Fruit fly (Drosophila melanogaster): Measurements from ENCODE around the gene CG1090.

Gene CG1090

dm6 chr3R:4402884-4403705 is 43.4 kb downstream of the CG1090 start, which contains the start of gene lost (continued):
- TF ChIP-seq CrebB (tag; optimal IDR thresholded peaks at IDR 0.05) (peak; percentile 21), CG2120 (GFP tag; optimal IDR thresholded peaks at IDR 0.05) (peak; percentile 48), dpn (GFP tag; optimal IDR thresholded peaks at IDR 0.05) (peak in 1 of 2 experiments; percentile 25), CG9797 (GFP tag; optimal IDR thresholded peaks at IDR 0.05) (peak; percentile 44), vvl (GFP tag; IDR thresholded peaks at IDR 0.05) (peak; percentile 56), crp (GFP tag; optimal IDR thresholded peaks at IDR 0.05) (no peak), CG2116 (GFP tag; optimal IDR thresholded peaks at IDR 0.05) (peak; percentile 96), CG6689 (GFP tag; IDR thresholded peaks at IDR 0.05) (peak; percentile 38; the same call in 1 of the 2 replicates), inv (GFP tag; IDR thresholded peaks at IDR 0.05; ENCODE audit: partially characterized antibody) (peak; percentile 99), CG9437 (GFP tag; optimal IDR thresholded peaks at IDR 0.05) (peak; percentile 98), CG12236 (GFP tag; optimal IDR thresholded peaks at IDR 0.05) (no peak), CG10147 (GFP tag; optimal IDR thresholded peaks at IDR 0.05) (no peak), Hey (tag; optimal IDR thresholded peaks at IDR 0.05) (no peak), Ssrp (tag; optimal IDR thresholded peaks at IDR 0.05) (no peak), crol (GFP tag; IDR thresholded peaks at IDR 0.05) (peak; percentile 71), CG1024 (GFP tag; IDR thresholded peaks at IDR 0.05) (peak; percentile 59), CG10366 (GFP tag; IDR thresholded peaks at IDR 0.05) (0 out of 2 replicates have a peak, but pooled peaks have one; percentile 20), CG9876 (GFP tag; optimal IDR thresholded peaks at IDR 0.05) (no peak), CG6272 (GFP tag; IDR thresholded peaks at IDR 0.05) (peak; percentile 41; the same call in 1 of the 2 replicates), CG17829 (tag; optimal IDR thresholded peaks at IDR 0.05) (peak; percentile 64), slp2 (GFP tag; optimal IDR thresholded peaks at IDR 0.05) (no peak), CG32772 (GFP tag; IDR thresholded peaks at IDR 0.05) (0 out of 2 replicates have a peak, but pooled peaks have one; percentile 18), eyg (GFP tag; optimal IDR thresholded peaks at IDR 0.05) (peak; percentile 2), NK7.1 (GFP tag; optimal IDR thresholded peaks at IDR 0.05) (no peak), pum (GFP tag; optimal IDR thresholded peaks at IDR 0.05) (no peak), usp (GFP tag; optimal IDR thresholded peaks at IDR 0.05) (no peak), Mrtf (GFP tag; IDR thresholded peaks at IDR 0.05) (no peak), CG3407 (GFP tag; optimal IDR thresholded peaks at IDR 0.05) (no peak), CG5245 (GFP tag; optimal IDR thresholded peaks at IDR 0.05) (no peak), salm (tag; optimal IDR thresholded peaks at IDR 0.05) (no peak), disco-r (GFP tag; optimal IDR thresholded peaks at IDR 0.05) (no peak), fd64A (GFP tag; optimal IDR thresholded peaks at IDR 0.05) (peak; percentile 9), Opbp (GFP tag; IDR thresholded peaks at IDR 0.05; ENCODE audit: partially characterized antibody) (peak; percentile 99), sug (tag; optimal IDR thresholded peaks at IDR 0.05) (peak; percentile 53), trh (GFP tag; optimal IDR thresholded peaks at IDR 0.05) (no peak), Gug (GFP tag; IDR thresholded peaks at IDR 0.05) (peak; percentile 15; the same call in 2 of the 4 replicates), stwl (tag; optimal IDR thresholded peaks at IDR 0.05) (peak; percentile 44), Sry-β (GFP tag; optimal IDR thresholded peaks at IDR 0.05) (peak; percentile 84), CG34422 (GFP tag; IDR thresholded peaks at IDR 0.05) (peak; percentile 52; the same call in 2 of the 3 replicates), Dbx (GFP tag; IDR thresholded peaks at IDR 0.05) (peak; percentile 49; the same call in 2 of the 3 replicates), CG34224 (GFP tag; IDR thresholded peaks at IDR 0.05; ENCODE audit: partially characterized antibody) (peak; percentile 98), ato (GFP tag; IDR thresholded peaks at IDR 0.05; ENCODE audit: partially characterized antibody) (peak; percentile 96), CG17361 (GFP tag; IDR thresholded peaks at IDR 0.05) (peak; percentile 35; the same call in 1 of the 3 replicates), HmgZ (tag; optimal IDR thresholded peaks at IDR 0.05) (peak; percentile 70), CG17385 (GFP tag; optimal IDR thresholded peaks at IDR 0.05) (peak; percentile 38), caup (GFP tag; optimal IDR thresholded peaks at IDR 0.05; ENCODE audit: severe bottlenecking) (peak; percentile 44), CG13775 (GFP tag; optimal IDR thresholded peaks at IDR 0.05) (peak; percentile 32), CG13296 (GFP tag; optimal IDR thresholded peaks at IDR 0.05) (peak; percentile 39)

All from whole organism, embryonic.